Worm (Caenorhabditis elegans) whole organism, late embryonic: ENCODE measurements around the gene C01G12.3.

Source experiments
- C08G9.2 ChIP-seq: sonication (generic microtip); optimal IDR thresholded peaks from 2 replicates; lab custom pipeline; 2016; ENCODE audit warnings: mild to moderate bottlenecking, missing genetic modification characterization, moderate library complexity, missing compliant biosample characterization
- K02D7.2 ChIP-seq: sonication (generic microtip); optimal IDR thresholded peaks from 2 replicates; lab custom pipeline; 2017; ENCODE audit warnings: mild to moderate bottlenecking, missing genetic modification characterization, missing compliant biosample characterization
- K09A11.1 ChIP-seq: sonication (generic microtip); optimal IDR thresholded peaks from 2 replicates; lab custom pipeline; 2017; ENCODE audit warnings: antibody characterized with exemption, mild to moderate bottlenecking, missing genetic modification characterization, missing compliant biosample characterization; ENCODE audit not compliant: insufficient read depth
- ceh-14 ChIP-seq: sonication (generic microtip); optimal IDR thresholded peaks from 2 replicates; lab custom pipeline; 2016; ENCODE audit warnings: missing genotype, missing genetic modification characterization, missing compliant biosample characterization
- ceh-18 ChIP-seq: sonication (generic microtip); optimal IDR thresholded peaks from 2 replicates; lab custom pipeline; 2016; ENCODE audit warnings: missing genetic modification characterization, missing compliant biosample characterization
- ceh-19 ChIP-seq: fragments of 200-800 bp; sonication (Bioruptor generic); optimal IDR thresholded peaks from 2 replicates; lab custom pipeline; 2018; ENCODE audit warnings: mild to moderate bottlenecking, missing genetic modification characterization, missing compliant biosample characterization
- ceh-2 ChIP-seq: sonication (generic microtip); optimal IDR thresholded peaks from 2 replicates; lab custom pipeline; 2016; ENCODE audit warnings: missing genotype, missing genetic modification characterization, missing compliant biosample characterization
- ceh-24 ChIP-seq: sonication (generic microtip); optimal IDR thresholded peaks from 2 replicates; lab custom pipeline; 2016; ENCODE audit warnings: mild to moderate bottlenecking, missing genetic modification characterization, missing compliant biosample characterization
- ceh-30 ChIP-seq: fragments of 150-350 bp; optimal IDR thresholded peaks from 2 replicates; lab custom pipeline; 2014; ENCODE audit warnings: missing biosample characterization, missing genetic modification characterization
- ceh-31 ChIP-seq: sonication (generic microtip); optimal IDR thresholded peaks from 2 replicates; lab custom pipeline; 2016; ENCODE audit warnings: missing genetic modification characterization, missing compliant biosample characterization
- ceh-45 ChIP-seq: fragments of 200-800 bp; sonication (Bioruptor generic); IDR thresholded peaks from 2 replicates; pipeline ENCODE4 v1.3.6; 2022; ENCODE audit warnings: missing genetic modification reagents, missing genetic modification characterization, missing compliant biosample characterization
- ceh-9 ChIP-seq: sonication (generic microtip); optimal IDR thresholded peaks from 2 replicates; lab custom pipeline; 2016; ENCODE audit warnings: mild to moderate bottlenecking, missing genetic modification characterization, inconsistent platforms, missing compliant biosample characterization
- dmd-4 ChIP-seq: sonication (generic microtip); optimal IDR thresholded peaks from 2 replicates; lab custom pipeline; 2016; ENCODE audit warnings: borderline replicate concordance, missing genetic modification characterization, missing compliant biosample characterization
- dve-1 ChIP-seq: sonication (generic microtip); optimal IDR thresholded peaks from 2 replicates; lab custom pipeline; 2017; ENCODE audit warnings: antibody characterized with exemption, mild to moderate bottlenecking, missing genetic modification characterization, missing compliant biosample characterization
- fkh-10 ChIP-seq: fragments of 150-350 bp; optimal IDR thresholded peaks from 2 replicates; lab custom pipeline; 2014; ENCODE audit warnings: missing biosample characterization, missing genetic modification reagents, missing genetic modification characterization
- hlh-13 ChIP-seq: fragments of 200-800 bp; sonication (Bioruptor generic); optimal IDR thresholded peaks from 2 replicates; lab custom pipeline; 2018; ENCODE audit warnings: mild to moderate bottlenecking, missing genetic modification characterization, missing compliant biosample characterization
- hlh-15 ChIP-seq: sonication (generic microtip); optimal IDR thresholded peaks from 2 replicates; lab custom pipeline; 2016; ENCODE audit warnings: missing genetic modification characterization, missing compliant biosample characterization
- hlh-30 ChIP-seq: sonication (generic microtip); optimal IDR thresholded peaks from 2 replicates; lab custom pipeline; 2017; ENCODE audit warnings: antibody characterized with exemption, missing genetic modification characterization, missing compliant biosample characterization; ENCODE audit not compliant: insufficient read depth
- hlh-6 ChIP-seq: sonication (generic microtip); optimal IDR thresholded peaks from 2 replicates; lab custom pipeline; 2016; ENCODE audit warnings: missing genotype, missing genetic modification characterization, missing compliant biosample characterization
- hlh-8 ChIP-seq: sonication (generic microtip); optimal IDR thresholded peaks from 2 replicates; lab custom pipeline; 2016; ENCODE audit warnings: missing genotype, missing genetic modification characterization, missing compliant biosample characterization
- mec-3 ChIP-seq: sonication (generic microtip); optimal IDR thresholded peaks from 2 replicates; lab custom pipeline; 2016; ENCODE audit warnings: borderline replicate concordance, missing genetic modification characterization, missing compliant biosample characterization
- nhr-11 ChIP-seq: fragments of 150-350 bp; optimal IDR thresholded peaks from 2 replicates; lab custom pipeline; 2014; ENCODE audit warnings: missing biosample characterization, missing genetic modification characterization
- npax-4 ChIP-seq: sonication (generic microtip); optimal IDR thresholded peaks from 2 replicates; lab custom pipeline; 2016; ENCODE audit warnings: missing genetic modification characterization, missing compliant biosample characterization
- odd-2 ChIP-seq: sonication (generic microtip); optimal IDR thresholded peaks from 2 replicates; lab custom pipeline; 2017; ENCODE audit warnings: antibody characterized with exemption, mild to moderate bottlenecking, missing genetic modification characterization, missing compliant biosample characterization
- pag-3 ChIP-seq: sonication (generic microtip); optimal IDR thresholded peaks from 2 replicates; lab custom pipeline; 2016; ENCODE audit warnings: missing compliant biosample characterization, missing genetic modification characterization, borderline replicate concordance
- pat-9 ChIP-seq: fragments of 200-800 bp; sonication (Bioruptor generic); optimal IDR thresholded peaks from 2 replicates; lab custom pipeline; 2018; ENCODE audit warnings: mild to moderate bottlenecking, missing genetic modification characterization, moderate library complexity, missing compliant biosample characterization
- pax-1 ChIP-seq: fragments of 150-350 bp; optimal IDR thresholded peaks from 2 replicates; lab custom pipeline; 2014; ENCODE audit warnings: missing biosample characterization, missing genetic modification characterization
- pha-2 ChIP-seq: sonication (generic microtip); optimal IDR thresholded peaks from 2 replicates; lab custom pipeline; 2017; ENCODE audit warnings: mild to moderate bottlenecking, missing genetic modification characterization, missing compliant biosample characterization
- pha-4 ChIP-seq: fragments of 150-350 bp; optimal IDR thresholded peaks from 2 replicates; lab custom pipeline; 2018; ENCODE audit warnings: missing biosample characterization, missing genetic modification reagents, missing genetic modification characterization
- pqm-1 ChIP-seq: sonication (generic microtip); optimal IDR thresholded peaks from 2 replicates; lab custom pipeline; 2016; ENCODE audit warnings: missing genetic modification characterization, missing compliant biosample characterization
- sdc-2 ChIP-seq: sonication (generic microtip); optimal IDR thresholded peaks from 2 replicates; lab custom pipeline; 2016; ENCODE audit warnings: missing genotype, missing genetic modification characterization, missing compliant biosample characterization
- sox-4 ChIP-seq: sonication (generic microtip); optimal IDR thresholded peaks from 2 replicates; lab custom pipeline; 2017; ENCODE audit warnings: mild to moderate bottlenecking, missing genetic modification characterization, inconsistent platforms, missing compliant biosample characterization
- syd-9 ChIP-seq: sonication (generic microtip); optimal IDR thresholded peaks from 2 replicates; lab custom pipeline; 2016; ENCODE audit warnings: mild to moderate bottlenecking, missing genetic modification characterization, moderate library complexity, missing compliant biosample characterization
- tbx-2 ChIP-seq: sonication (generic microtip); optimal IDR thresholded peaks from 2 replicates; lab custom pipeline; 2016; ENCODE audit warnings: missing genetic modification characterization, missing compliant biosample characterization
- tbx-7 ChIP-seq: sonication (generic microtip); optimal IDR thresholded peaks from 2 replicates; lab custom pipeline; 2016; ENCODE audit warnings: missing genotype, missing genetic modification characterization, missing compliant biosample characterization
- unc-3 ChIP-seq, 2 experiments: fragments of 200-800 bp in 1 of 2; sonication (Bioruptor generic) in 1 of 2; sonication (generic microtip) in 1 of 2; conservative IDR thresholded peaks in 1 of 2; optimal IDR thresholded peaks in 1 of 2; 2 replicates each; pipeline versions ENCODE4 v1.3.6 to Lab custom; 2016 to 2022; ENCODE audit warnings: missing compliant biosample characterization in 2 of 2, missing genetic modification characterization in 2 of 2, missing genetic modification reagents in 1 of 2
- unc-42 ChIP-seq: sonication (generic microtip); optimal IDR thresholded peaks from 2 replicates; lab custom pipeline; 2016; ENCODE audit warnings: missing genotype, missing genetic modification characterization, missing compliant biosample characterization
- unc-55 ChIP-seq: sonication (generic microtip); optimal IDR thresholded peaks from 2 replicates; lab custom pipeline; 2017; ENCODE audit warnings: missing biosample characterization, missing genetic modification reagents, missing genetic modification characterization
- zip-5 ChIP-seq: sonication (generic microtip); optimal IDR thresholded peaks from 2 replicates; lab custom pipeline; 2016; ENCODE audit warnings: missing genetic modification characterization, missing compliant biosample characterization

C01G12.3 gene

ce11 chrII:14591699-14592098 is 9.6 kb upstream of the C01G12.3 start, which contains the start of gene C01G12.7:
TSS of gene C01G12.7 (minus strand) at chrII:14591893.
- TF ChIP-seq npax-4 (tag; lab: Kevin White, UChicago) (no peak), hlh-13 (GFP tag; lab: Kevin White, UChicago) (no peak), pat-9 (tag; lab: Kevin White, UChicago) (no peak), ceh-14 (tag; lab: Kevin White, UChicago) (no peak), zip-5 (tag; lab: Kevin White, UChicago) (no peak), ceh-9 (no peak), fkh-10 (GFP tag; lab: Kevin White, UChicago) (no peak), nhr-11 (tag; lab: Kevin White, UChicago) (no peak), unc-42 (tag; lab: Kevin White, UChicago) (no peak), ceh-19 (GFP tag; lab: Kevin White, UChicago) (no peak), pha-4 (no peak), pqm-1 (tag; lab: Kevin White, UChicago) (no peak), unc-55 (no peak)

- no peak for TF ChIP-seq hlh-30 (tag; lab: Kevin White, UChicago)
- no peak for TF ChIP-seq C08G9.2
- no peak for TF ChIP-seq mec-3
- TF ChIP-seq pag-3 (tag; lab: Kevin White, UChicago) = no peak
- no peak for TF ChIP-seq ceh-9
- no peak for TF ChIP-seq sdc-2 (tag; lab: Kevin White, UChicago)
- TF ChIP-seq dmd-4 (tag; lab: Kevin White, UChicago) = no peak
- TF ChIP-seq ceh-30 (tag; lab: Kevin White, UChicago) = no peak
These were observed 6.1 kb upstream of the C01G12.3 start, which contains the start of gene nspb-10 for ce11 chrII:14588162-14588561. TSS of gene nspb-10 (minus strand) at chrII:14588262.

- TF ChIP-seq syd-9 = no peak
- TF ChIP-seq tbx-2 (tag; lab: Kevin White, UChicago) = no peak
- no peak for TF ChIP-seq pax-1 (tag; lab: Kevin White, UChicago)
- no peak for TF ChIP-seq odd-2 (tag; lab: Kevin White, UChicago)
- no peak for TF ChIP-seq pag-3 (tag; lab: Kevin White, UChicago)
- no peak for TF ChIP-seq ceh-2 (tag; lab: Kevin White, UChicago)
- TF ChIP-seq hlh-6 (tag; lab: Kevin White, UChicago) = no peak
- no peak for TF ChIP-seq pat-9 (tag; lab: Kevin White, UChicago)
- TF ChIP-seq pha-4 = no peak
- no peak for TF ChIP-seq ceh-45 (GFP tag; lab: Robert Waterston, UW)
- TF ChIP-seq ceh-14 (tag; lab: Kevin White, UChicago) = no peak
- no peak for TF ChIP-seq tbx-7
- TF ChIP-seq unc-3 (GFP tag; conservative IDR thresholded peaks at IDR 0.05; lab: Robert Waterston, UW) = no peak
- no peak for TF ChIP-seq unc-3 (tag; optimal IDR thresholded peaks at IDR 0.05; lab: Kevin White, UChicago)
- no peak for TF ChIP-seq hlh-15
- TF ChIP-seq hlh-30 (tag; lab: Kevin White, UChicago) = no peak
- TF ChIP-seq hlh-8 (tag; lab: Kevin White, UChicago) = no peak
- no peak for TF ChIP-seq C08G9.2
- no peak for TF ChIP-seq ceh-24 (tag; lab: Kevin White, UChicago)
- TF ChIP-seq, all 69 proteins: peak for 0
These were observed 5.3 kb upstream of the C01G12.3 start, which contains the start of gene C01G12.5 for ce11 chrII:14587407-14587806. TSS of gene C01G12.5 (minus strand) at chrII:14587507.

- TF ChIP-seq K09A11.1 = no peak
- no peak for TF ChIP-seq ceh-19 (GFP tag; lab: Kevin White, UChicago)
- no peak for TF ChIP-seq sox-4 (tag; lab: Kevin White, UChicago)
- TF ChIP-seq ceh-18 (tag; lab: Kevin White, UChicago) = no peak
- no peak for TF ChIP-seq pha-2 (tag; lab: Kevin White, UChicago)
- no peak for TF ChIP-seq sdc-2 (tag; lab: Kevin White, UChicago)
- TF ChIP-seq K02D7.2 (tag; lab: Kevin White, UChicago) = no peak
- no peak for TF ChIP-seq dve-1 (tag; lab: Kevin White, UChicago)
- TF ChIP-seq ceh-31 (tag; lab: Kevin White, UChicago) = no peak
- TF ChIP-seq, all 69 proteins: peak for 0
These were observed 1.6 kb downstream of the C01G12.3 start, which contains the start of the genes nspb-8 and nspb-9 for ce11 chrII:14580549-14580948. TSS of gene nspb-8 (minus strand) at chrII:14580649. TSS of gene nspb-9 (plus strand) at chrII:14580859.
